Fruit fly (Drosophila melanogaster): ENCODE results near the gene CG7091.
A peak's percentile ranks its signal among the peaks of the same experiment; 100 is the strongest.

CG7091 gene

dm6 chr3R:12982982-12983633, 5.3 kb downstream of the CG7091 start:
- peak; percentile 53 for TF ChIP-seq noc (tag; optimal IDR thresholded peaks at IDR 0.05)

- TF ChIP-seq noc (tag; optimal IDR thresholded peaks at IDR 0.05), result no peak
Observed at dm6 chr3R:12985828-12986530, 8.2 kb downstream of the CG7091 start, which contains the start of gene CG31342. CG31342 (plus strand) TSS chr3R:12986041.

- TF ChIP-seq noc (tag; optimal IDR thresholded peaks at IDR 0.05), result no peak
Observed at dm6 chr3R:12988411-12988810, 10.6 kb downstream of the CG7091 start, which contains the start of gene CG14383. CG14383 (minus strand) TSS chr3R:12988511.

DNA sequence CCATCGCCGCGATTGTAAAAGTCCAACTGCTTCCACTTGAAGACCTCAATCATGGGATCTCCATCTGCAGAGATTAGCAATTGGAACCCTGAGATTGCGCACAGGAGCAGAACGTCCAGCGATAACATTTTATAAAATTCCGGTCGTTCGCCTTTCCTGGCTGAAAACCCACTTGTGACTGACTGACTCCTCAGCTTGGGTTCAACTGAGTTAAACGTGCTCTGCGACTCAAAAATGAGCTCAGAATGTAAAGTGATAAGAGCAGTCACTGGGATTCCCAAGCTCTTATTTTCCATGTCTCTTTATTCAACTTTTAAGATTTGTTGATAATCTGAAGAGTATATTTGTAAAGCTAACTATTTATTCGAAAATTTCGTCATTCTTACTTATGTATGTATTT, 15.2 kb downstream of the CG7091 start, which contains the start of gene yellow-f:
TSS of gene yellow-f (minus strand) at position 184 of the 400 bp plus-strand sequence.
- no peak for TF ChIP-seq noc (tag; optimal IDR thresholded peaks at IDR 0.05)

DNA sequence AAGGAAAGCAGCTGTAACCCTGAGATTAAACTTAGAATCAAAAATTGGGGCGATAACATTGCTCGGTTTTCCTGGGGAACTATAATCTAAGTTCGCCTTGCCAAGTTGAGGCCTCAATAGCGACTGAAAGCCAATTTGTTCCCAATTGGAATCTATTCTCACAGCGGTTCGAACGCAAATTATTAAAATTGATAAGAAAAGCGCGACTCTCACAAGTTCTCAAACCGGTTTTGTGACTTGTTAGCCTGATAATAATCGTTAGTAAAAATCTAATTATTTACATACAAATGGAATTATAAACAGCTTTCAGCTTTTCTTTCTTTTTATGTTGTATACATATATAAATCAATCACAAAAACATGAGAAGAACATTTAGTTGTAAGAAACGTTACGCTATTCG, 17.2 kb downstream of the CG7091 start, which contains the start of gene yellow-f2:
TSS of gene yellow-f2 (minus strand) at position 101 of the 400 bp plus-strand sequence.
- no peak for TF ChIP-seq noc (tag; optimal IDR thresholded peaks at IDR 0.05)

DNA sequence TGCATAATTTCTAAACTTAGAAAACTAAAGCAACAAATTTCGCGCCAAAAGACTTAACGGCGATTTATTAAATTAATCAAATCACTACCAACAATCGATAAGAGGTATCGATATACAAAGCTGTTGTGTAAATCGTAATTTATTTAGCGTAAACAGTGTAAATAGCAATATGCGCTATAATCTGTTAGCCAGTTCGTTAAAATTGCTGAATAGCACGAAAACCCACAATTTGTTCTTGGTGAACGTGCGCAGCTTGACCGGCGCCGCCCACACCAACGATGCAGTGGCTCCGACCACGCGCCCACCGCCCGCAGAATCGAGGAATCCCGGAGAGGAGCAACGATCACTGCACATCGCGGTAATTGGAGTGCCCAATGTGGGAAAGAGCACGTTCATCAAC, 17.7 kb downstream of the CG7091 start, which contains the start of gene CG7488:
TSS of gene CG7488 (plus strand) at position 99 of the 400 bp plus-strand sequence.
- no peak for TF ChIP-seq noc (tag; optimal IDR thresholded peaks at IDR 0.05)

DNA sequence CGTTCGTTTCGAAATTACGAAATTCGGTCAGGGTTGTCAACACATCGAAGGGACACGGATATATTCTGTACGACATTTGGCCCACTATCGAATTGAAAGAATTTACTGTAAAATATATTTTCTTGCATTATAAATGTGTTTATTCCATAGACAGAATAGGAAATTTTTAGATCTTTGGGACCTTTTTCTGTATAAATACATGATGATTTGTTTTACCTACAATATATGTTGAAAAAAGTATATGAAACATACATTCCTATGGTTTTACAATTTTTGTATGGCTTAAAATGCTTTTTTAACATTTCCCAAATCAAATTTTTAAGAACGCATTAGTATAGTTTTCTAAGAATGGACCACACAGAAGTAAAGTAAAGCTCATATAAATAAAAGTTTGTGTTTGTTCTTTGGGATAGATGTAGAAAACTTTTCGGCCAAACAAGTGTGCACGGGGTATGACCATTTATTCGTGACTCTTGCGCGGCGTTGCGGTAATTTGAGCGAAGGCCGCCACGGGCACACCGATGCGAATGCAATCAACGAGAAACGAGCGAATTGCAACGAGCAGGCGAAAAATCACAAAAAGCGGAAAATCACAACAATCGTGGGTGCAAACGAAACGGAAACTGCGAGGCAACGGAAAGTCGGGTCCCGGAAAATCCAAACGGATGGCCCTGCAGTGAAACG, 19.9 kb downstream of the CG7091 start, which contains the start of the genes CG17327, CG44194 and CG7518:
TSS of gene CG17327 (minus strand) at position 177 of the 684 bp plus-strand sequence.
TSS of gene CG44194 (minus strand) at position 177 of the 684 bp plus-strand sequence.
TSS of gene CG7518 (plus strand) at position 540 of the 684 bp plus-strand sequence.
- TF ChIP-seq noc (tag; optimal IDR thresholded peaks at IDR 0.05), result no peak

dm6 chr3R:12998234-12998591, 20.4 kb downstream of the CG7091 start:
- TF ChIP-seq noc (tag; optimal IDR thresholded peaks at IDR 0.05), result no peak

dm6 chr3R:13009595-13009994, 31.8 kb downstream of the CG7091 start, which contains the start of gene CG11656:
CG11656 (plus strand) TSS chr3R:13009895.
- TF ChIP-seq noc (tag; optimal IDR thresholded peaks at IDR 0.05), result no peak

- no peak for TF ChIP-seq noc (tag; optimal IDR thresholded peaks at IDR 0.05)
Observed at dm6 chr3R:13010905-13011620, 33.3 kb downstream of the CG7091 start, which contains the start of gene CG8031. CG8031 (minus strand) TSS chr3R:13011310.

DNA sequence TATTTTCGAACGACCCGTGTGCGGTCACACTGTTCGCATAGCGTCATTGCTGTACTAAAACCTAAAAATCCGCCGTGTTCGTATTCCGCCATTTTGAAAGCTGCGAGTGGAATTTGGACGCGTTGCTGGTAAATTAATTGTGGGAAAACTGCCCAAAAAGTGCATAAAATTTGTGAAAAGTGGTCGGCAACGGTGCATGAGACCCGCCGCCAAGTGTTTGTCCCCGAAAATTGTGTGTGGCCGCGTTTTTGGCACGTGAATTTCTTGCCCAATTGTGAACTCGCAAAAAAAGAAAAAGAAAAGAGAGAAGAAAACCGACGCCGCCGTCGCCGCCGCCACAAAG, 33.8 kb downstream of the CG7091 start, which contains the start of gene CtBP:
TSS of gene CtBP (plus strand) at position 29 of the 343 bp plus-strand sequence.
- TF ChIP-seq noc (tag; optimal IDR thresholded peaks at IDR 0.05), result no peak

DNA sequence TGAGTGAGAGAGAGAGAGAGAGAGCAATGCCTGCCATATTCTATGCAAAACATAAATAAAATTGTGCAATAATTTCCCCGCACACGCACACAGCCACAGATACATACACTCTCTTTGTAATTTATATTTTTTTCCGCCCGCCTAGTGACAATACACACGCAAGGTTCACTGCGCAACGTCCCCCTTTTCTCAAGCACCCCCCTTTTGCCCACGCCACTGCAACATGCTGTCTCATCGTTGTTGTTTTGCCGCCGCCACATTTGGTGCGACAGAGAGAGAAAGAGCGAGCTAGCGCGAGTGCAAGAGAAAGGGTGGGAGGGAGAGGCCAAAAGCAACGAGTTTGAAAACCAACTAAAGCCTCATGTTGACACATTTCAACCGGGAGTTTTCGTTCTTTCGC, 34.6 kb downstream of the CG7091 start:
- TF ChIP-seq noc (tag; optimal IDR thresholded peaks at IDR 0.05), result peak; percentile 76

- TF ChIP-seq noc (tag; optimal IDR thresholded peaks at IDR 0.05), result no peak
Observed at dm6 chr3R:13012990-13013389, 35.2 kb downstream of the CG7091 start.

DNA sequence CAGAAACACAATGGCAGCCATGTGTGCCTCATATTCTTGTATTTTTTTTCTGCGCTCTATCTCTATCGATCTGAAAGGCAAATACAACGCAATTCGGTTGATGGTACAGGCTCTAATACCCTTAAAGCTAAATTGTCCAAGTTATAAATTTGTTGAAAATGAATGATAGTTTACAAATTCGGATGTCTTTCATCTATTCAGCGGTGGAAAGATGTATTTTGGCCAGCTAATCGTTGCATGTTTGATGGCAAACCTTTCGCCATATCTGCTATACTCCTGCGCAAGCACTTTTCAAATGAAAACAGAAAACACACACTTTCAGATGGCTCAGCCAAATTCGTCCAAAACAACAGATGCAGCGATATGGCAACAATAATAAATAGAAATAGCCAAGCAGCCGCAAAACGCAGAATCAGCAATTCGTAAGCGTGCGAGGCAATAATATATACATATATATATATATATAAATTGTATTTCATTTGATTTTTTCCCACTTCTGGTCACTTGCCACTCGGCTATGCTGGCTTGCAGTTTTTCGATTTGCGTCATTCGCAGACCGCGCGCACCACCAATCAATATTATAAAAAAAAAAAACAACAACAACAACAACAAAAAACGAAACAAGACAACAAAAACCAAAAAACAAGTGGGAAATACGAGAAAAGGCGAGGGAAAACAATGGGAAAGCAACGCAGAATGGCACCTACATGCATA, 36.5 kb downstream of the CG7091 start:
- TF ChIP-seq noc (tag; optimal IDR thresholded peaks at IDR 0.05), result peak; percentile 31

DNA sequence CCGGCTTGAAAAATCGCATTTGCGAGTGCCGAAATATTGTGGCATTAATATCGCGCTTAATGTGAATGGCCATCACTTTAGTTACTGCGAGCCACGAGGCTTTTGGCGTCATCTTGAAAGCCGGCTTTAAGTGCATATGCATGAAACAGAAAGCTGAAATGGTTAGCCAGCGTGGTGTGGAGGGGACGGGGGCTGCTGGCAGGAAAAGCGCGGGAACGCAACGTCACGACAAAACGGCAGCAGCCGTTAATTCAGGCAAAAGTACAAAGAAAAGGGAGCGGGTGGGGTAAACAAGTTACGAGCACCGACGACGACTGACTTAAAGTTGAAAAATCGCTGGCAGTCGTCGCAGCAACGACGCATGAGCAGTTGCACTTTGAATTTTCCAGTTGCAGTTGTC, 37.6 kb downstream of the CG7091 start:
- TF ChIP-seq noc (tag; optimal IDR thresholded peaks at IDR 0.05), result no peak
